Fruit fly (Drosophila melanogaster) whole organism, embryonic: Measurements from ENCODE around the gene hiro.

ENCODE experiments used
- Asciz ChIP-seq: fragments of 200-800 bp; sonication (Bioruptor generic); optimal IDR thresholded peaks from 2 replicates; lab custom pipeline; 2017; ENCODE audit warnings: missing biosample characterization, mild to moderate bottlenecking, missing genetic modification characterization, missing genetic modification reagents
- Atf3 ChIP-seq: fragments of 200-800 bp; sonication (Bioruptor generic); optimal IDR thresholded peaks from 3 replicates; lab custom pipeline; 2016; ENCODE audit warnings: missing biosample characterization, missing genetic modification characterization
- Atf6 ChIP-seq: fragments of 200-800 bp; sonication (Bioruptor generic); IDR thresholded peaks from 2 replicates; pipeline ENCODE4 v1.3.6; 2022; ENCODE audit warnings: missing biosample characterization, missing genetic modification characterization
- BtbVII ChIP-seq: fragments of 200-800 bp; sonication (Bioruptor generic); optimal IDR thresholded peaks from 3 replicates; lab custom pipeline; 2017; ENCODE audit warnings: missing biosample characterization, mild to moderate bottlenecking, missing genetic modification characterization
- CG10979 ChIP-seq: fragments of 200-800 bp; sonication (Bioruptor generic); optimal IDR thresholded peaks from 2 replicates; lab custom pipeline; 2018; ENCODE audit warnings: missing biosample characterization, mild to moderate bottlenecking, missing genetic modification characterization, moderate library complexity
- CG11247 ChIP-seq: fragments of 200-800 bp; sonication (Bioruptor generic); IDR thresholded peaks from 2 replicates; pipeline ENCODE4 v1.3.6; 2022; ENCODE audit warnings: missing biosample characterization, missing genetic modification characterization
- CG12155 ChIP-seq: fragments of 200-800 bp; sonication (Bioruptor generic); optimal IDR thresholded peaks from 3 replicates; lab custom pipeline; 2016; ENCODE audit warnings: missing biosample characterization, missing genetic modification characterization
- CG1233 ChIP-seq: fragments of 200-800 bp; sonication (Bioruptor generic); optimal IDR thresholded peaks from 4 replicates; lab custom pipeline; 2018; ENCODE audit warnings: missing biosample characterization, mild to moderate bottlenecking, missing genetic modification characterization
- CG14667 ChIP-seq: fragments of 200-800 bp; sonication (Bioruptor generic); IDR thresholded peaks from 2 replicates; pipeline ENCODE4 v1.3.6; 2022; ENCODE audit warnings: missing biosample characterization, missing genetic modification characterization
- CG17385 ChIP-seq: fragments of 200-800 bp; sonication (Bioruptor generic); optimal IDR thresholded peaks from 3 replicates; lab custom pipeline; 2018; ENCODE audit warnings: missing biosample characterization, mild to moderate bottlenecking, missing genetic modification characterization
- CG3163 ChIP-seq: fragments of 200-800 bp; sonication (Bioruptor generic); optimal IDR thresholded peaks from 3 replicates; lab custom pipeline; 2016; ENCODE audit warnings: missing biosample characterization, missing genetic modification characterization
- CG3995 ChIP-seq: fragments of 200-800 bp; sonication (Bioruptor generic); optimal IDR thresholded peaks from 3 replicates; lab custom pipeline; 2016; ENCODE audit warnings: missing biosample characterization, missing genetic modification characterization
- CG42726 ChIP-seq: fragments of 200-800 bp; sonication (Bioruptor generic); IDR thresholded peaks from 2 replicates; pipeline ENCODE4 v1.3.6; 2022; ENCODE audit warnings: missing biosample characterization, missing genetic modification characterization; ENCODE audit not compliant: partially characterized antibody
- CG6813 ChIP-seq: fragments of 200-800 bp; sonication (Bioruptor generic); optimal IDR thresholded peaks from 2 replicates; lab custom pipeline; 2017; ENCODE audit warnings: missing biosample characterization, missing genetic modification characterization, mild to moderate bottlenecking, moderate library complexity, missing genetic modification reagents
- CG7357 ChIP-seq: fragments of 200-800 bp; sonication (Bioruptor generic); IDR thresholded peaks from 3 replicates; pipeline ENCODE4 v1.3.6; 2022; ENCODE audit warnings: missing biosample characterization, missing genetic modification characterization
- CG7963 ChIP-seq: fragments of 200-800 bp; sonication (Bioruptor generic); IDR thresholded peaks from 3 replicates; pipeline ENCODE4 v1.3.6; 2022; ENCODE audit warnings: missing biosample characterization, missing genetic modification characterization; ENCODE audit not compliant: partially characterized antibody
- CG8089 ChIP-seq: fragments of 200-800 bp; sonication (Bioruptor generic); optimal IDR thresholded peaks from 3 replicates; lab custom pipeline; 2016; ENCODE audit warnings: missing biosample characterization, missing genetic modification characterization
- Dip3 ChIP-seq: fragments of 200-800 bp; sonication (Bioruptor generic); optimal IDR thresholded peaks from 3 replicates; lab custom pipeline; 2016; ENCODE audit warnings: missing biosample characterization, missing genetic modification characterization
- E2f2 ChIP-seq: fragments of 200-800 bp; sonication (Bioruptor generic); IDR thresholded peaks from 2 replicates; pipeline ENCODE4 v1.3.6; 2022; ENCODE audit warnings: missing biosample characterization, missing genetic modification characterization
- Hr3 ChIP-seq: fragments of 200-800 bp; sonication (Bioruptor generic); optimal IDR thresholded peaks from 3 replicates; lab custom pipeline; 2016; ENCODE audit warnings: missing biosample characterization, missing genetic modification characterization
- Mad ChIP-seq: fragments of 200-800 bp; sonication (Bioruptor generic); optimal IDR thresholded peaks from 2 replicates; lab custom pipeline; 2016; ENCODE audit warnings: missing biosample characterization, missing genetic modification characterization
- Meics ChIP-seq: fragments of 200-800 bp; sonication (Bioruptor generic); optimal IDR thresholded peaks from 2 replicates; lab custom pipeline; 2017; ENCODE audit warnings: missing biosample characterization, mild to moderate bottlenecking, missing genetic modification characterization
- Mrtf ChIP-seq: fragments of 200-800 bp; sonication (Bioruptor generic); IDR thresholded peaks from 3 replicates; pipeline ENCODE4 v1.3.6; 2022; ENCODE audit warnings: missing biosample characterization, missing genetic modification characterization
- Six4 ChIP-seq: fragments of 200-800 bp; sonication (Bioruptor generic); optimal IDR thresholded peaks from 2 replicates; lab custom pipeline; 2016; ENCODE audit warnings: missing biosample characterization, missing genetic modification characterization
- Sox102F ChIP-seq: fragments of 200-800 bp; sonication (Bioruptor generic); optimal IDR thresholded peaks from 2 replicates; lab custom pipeline; 2018; ENCODE audit warnings: missing biosample characterization, mild to moderate bottlenecking, missing genetic modification characterization, moderate library complexity
- Spps ChIP-seq: fragments of 200-800 bp; sonication (Bioruptor generic); optimal IDR thresholded peaks from 2 replicates; lab custom pipeline; 2018; ENCODE audit warnings: missing biosample characterization, mild to moderate bottlenecking, missing genetic modification characterization
- TFAM ChIP-seq: fragments of 200-800 bp; sonication (Bioruptor generic); optimal IDR thresholded peaks from 2 replicates; lab custom pipeline; 2017; ENCODE audit warnings: missing biosample characterization, missing genetic modification characterization, inconsistent platforms
- Tbp ChIP-seq: fragments of >200 bp; optimal IDR thresholded peaks from 2 replicates; lab custom pipeline; 2018; ENCODE audit warnings: missing biosample characterization, missing genetic modification characterization
- abd-A ChIP-seq: fragments of 200-800 bp; sonication (Bioruptor generic); optimal IDR thresholded peaks from 3 replicates; lab custom pipeline; 2019; ENCODE audit warnings: missing biosample characterization, mild to moderate bottlenecking, missing genetic modification characterization, moderate library complexity
- bbx ChIP-seq: fragments of 200-800 bp; sonication (Bioruptor generic); IDR thresholded peaks from 2 replicates; pipeline ENCODE4 v1.3.6; 2022; ENCODE audit warnings: missing biosample characterization, missing genetic modification characterization; ENCODE audit not compliant: partially characterized antibody
- dimm ChIP-seq: fragments of 200-800 bp; sonication (Bioruptor generic); IDR thresholded peaks from 2 replicates; pipeline ENCODE4 v1.3.6; 2022; ENCODE audit warnings: missing biosample characterization, missing genetic modification characterization
- ems ChIP-seq: fragments of 200-800 bp; sonication (Bioruptor generic); optimal IDR thresholded peaks from 3 replicates; lab custom pipeline; 2016; ENCODE audit warnings: missing biosample characterization, missing genetic modification characterization
- grn ChIP-seq: fragments of 200-800 bp; sonication (Bioruptor generic); optimal IDR thresholded peaks from 3 replicates; lab custom pipeline; 2017; ENCODE audit warnings: missing biosample characterization, missing genetic modification characterization
- gsb ChIP-seq: fragments of 200-800 bp; sonication (Bioruptor generic); IDR thresholded peaks from 2 replicates; pipeline ENCODE4 v1.3.6; 2022; ENCODE audit warnings: missing biosample characterization, missing genetic modification characterization
- luna ChIP-seq: fragments of 200-800 bp; sonication (Bioruptor generic); optimal IDR thresholded peaks from 2 replicates; lab custom pipeline; 2016; ENCODE audit warnings: missing biosample characterization, missing genetic modification characterization
- mam ChIP-seq: fragments of 200-800 bp; sonication (Bioruptor generic); optimal IDR thresholded peaks from 3 replicates; lab custom pipeline; 2016; ENCODE audit warnings: missing biosample characterization, missing genetic modification characterization
- nerfin-2 ChIP-seq: fragments of 200-800 bp; sonication (Bioruptor generic); IDR thresholded peaks from 2 replicates; pipeline ENCODE4 v1.3.6; 2022; ENCODE audit warnings: missing biosample characterization, missing genetic modification characterization; ENCODE audit not compliant: partially characterized antibody
- odd ChIP-seq: fragments of 200-800 bp; sonication (Bioruptor generic); optimal IDR thresholded peaks from 2 replicates; lab custom pipeline; 2017; ENCODE audit warnings: missing biosample characterization, mild to moderate bottlenecking, missing genetic modification characterization
- pan ChIP-seq, 4 experiments: fragments of >200 bp in 3 of 4; fragments of 200-800 bp in 1 of 4; sonication (Bioruptor generic) in 1 of 4; optimal IDR thresholded peaks in 3 of 4; IDR thresholded peaks in 1 of 4; 2 replicates each; pipeline versions ENCODE4 v1.3.6 to Lab custom; 2017 to 2022; ENCODE audit warnings: missing biosample characterization in 2 of 4, missing genetic modification characterization in 2 of 4, mixed read lengths in 1 of 4
- phol ChIP-seq: fragments of 200-800 bp; sonication (Bioruptor generic); optimal IDR thresholded peaks from 3 replicates; lab custom pipeline; 2018; ENCODE audit warnings: missing biosample characterization, mild to moderate bottlenecking, missing genetic modification characterization, moderate library complexity
- pum ChIP-seq: fragments of 200-800 bp; sonication (Bioruptor generic); optimal IDR thresholded peaks from 2 replicates; lab custom pipeline; 2016; ENCODE audit warnings: missing biosample characterization, missing genetic modification characterization
- pzg ChIP-seq: fragments of 200-800 bp; sonication (Bioruptor generic); optimal IDR thresholded peaks from 3 replicates; lab custom pipeline; 2018; ENCODE audit warnings: missing biosample characterization, mild to moderate bottlenecking, missing genetic modification characterization, moderate library complexity
- rib ChIP-seq: fragments of 200-800 bp; sonication (Bioruptor generic); IDR thresholded peaks from 2 replicates; pipeline ENCODE4 v1.3.6; 2022; ENCODE audit warnings: missing biosample characterization, missing genetic modification characterization
- salm ChIP-seq: fragments of 200-800 bp; sonication (Bioruptor generic); optimal IDR thresholded peaks from 2 replicates; lab custom pipeline; 2018; ENCODE audit warnings: missing biosample characterization, mild to moderate bottlenecking, missing genetic modification characterization
- sim ChIP-seq: fragments of 200-800 bp; sonication (Bioruptor generic); IDR thresholded peaks from 2 replicates; pipeline ENCODE4 v1.3.6; 2022; ENCODE audit warnings: missing biosample characterization, missing genetic modification characterization
- tio ChIP-seq: fragments of 200-800 bp; sonication (Bioruptor generic); optimal IDR thresholded peaks from 2 replicates; lab custom pipeline; 2017; ENCODE audit warnings: missing biosample characterization, missing genetic modification characterization, inconsistent platforms
- ttk ChIP-seq: fragments of 200-800 bp; sonication (Bioruptor generic); IDR thresholded peaks from 2 replicates; pipeline ENCODE4 v2.1.2; 2022; ENCODE audit warnings: missing biosample characterization, missing genetic modification characterization
- tup ChIP-seq: fragments of 200-800 bp; sonication (Bioruptor generic); optimal IDR thresholded peaks from 2 replicates; lab custom pipeline; 2016; ENCODE audit warnings: missing biosample characterization, mild to moderate bottlenecking, missing genetic modification characterization, moderate library complexity
- vnd ChIP-seq: fragments of 200-800 bp; sonication (Bioruptor generic); IDR thresholded peaks from 3 replicates; pipeline ENCODE4 v1.3.6; 2022; ENCODE audit warnings: missing biosample characterization, missing genetic modification characterization; ENCODE audit not compliant: partially characterized antibody

Gene hiro

DNA sequence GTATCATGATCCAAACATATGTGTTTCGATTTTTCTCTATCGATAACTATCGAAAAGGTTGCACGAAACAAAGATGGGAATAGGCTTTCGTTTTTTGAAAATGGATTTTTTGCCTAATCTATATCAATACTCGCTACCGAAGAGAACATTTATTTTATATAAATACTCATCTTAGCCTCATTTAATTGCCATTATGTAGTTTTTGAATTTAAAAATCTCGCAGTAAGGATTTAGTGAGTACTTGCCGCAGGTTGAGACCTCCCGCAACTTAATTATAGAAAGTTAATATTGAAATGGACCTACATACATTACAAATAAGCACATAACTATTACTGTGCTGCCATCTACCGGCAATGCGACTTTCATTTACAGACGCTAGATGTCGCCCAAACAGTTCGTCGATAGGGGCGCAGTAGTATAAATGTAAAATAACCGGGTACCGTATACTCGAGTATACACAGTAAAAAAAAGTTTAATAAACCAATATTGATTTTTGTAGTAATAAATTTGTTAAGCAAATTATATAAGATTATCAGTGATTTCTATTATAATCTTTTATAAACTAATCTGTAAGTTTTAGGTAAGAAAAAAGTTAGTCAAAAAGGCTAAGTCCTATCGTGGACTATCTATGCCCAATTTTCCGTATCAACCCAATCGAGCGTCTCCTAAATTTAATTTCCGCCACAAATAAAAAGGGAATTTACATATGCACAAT is 24.2 kb upstream of the hiro start, which contains the start of gene CG13896 (continued):
- TF ChIP-seq Atf3 (peak; percentile 79), Dip3 (GFP tag; lab: Kevin White, UChicago) (peak; percentile 82), ttk (GFP tag; lab: Robert Waterston, UW) (peak; percentile 85), dimm (GFP tag; lab: Robert Waterston, UW) (no peak), salm (tag; lab: Kevin White, UChicago) (peak; percentile 26), nerfin-2 (peak; percentile 45; the same call in 1 of the 2 replicates), Asciz (peak; percentile 63), Sox102F (GFP tag; lab: Kevin White, UChicago) (peak; percentile 87), pan (optimal IDR thresholded peaks at IDR 0.05; lab: Kevin White, UChicago) (no peak), pan (GFP tag; optimal IDR thresholded peaks at IDR 0.05 in 1 of 2, IDR thresholded peaks at IDR 0.05 in 1 of 2) (peak in 1 of 2 experiments; percentile 86), CG11247 (peak; percentile 95), gsb (peak; percentile 65), grn (peak; percentile 63), CG7357 (GFP tag; lab: Robert Waterston, UW) (peak; percentile 68; the same call in 2 of the 3 replicates), Hr3 (GFP tag; lab: Kevin White, UChicago) (peak; percentile 93), CG3995 (GFP tag; lab: Kevin White, UChicago) (peak; percentile 9), pzg (peak; percentile 49), Atf6 (GFP tag; lab: Robert Waterston, UW) (peak; percentile 66), Mrtf (GFP tag; lab: Robert Waterston, UW) (peak; percentile 93), CG12155 (peak; percentile 89), E2f2 (peak; percentile 65), CG14667 (GFP tag; lab: Robert Waterston, UW) (peak; percentile 90), CG7963 (no peak), CG3163 (GFP tag; lab: Kevin White, UChicago) (peak; percentile 80), tio (GFP tag; lab: Kevin White, UChicago) (peak; percentile 84), phol (peak; percentile 76), CG1233 (peak; percentile 82), ems (GFP tag; lab: Kevin White, UChicago) (peak; percentile 78), luna (GFP tag; lab: Kevin White, UChicago) (peak; percentile 71), TFAM (peak; percentile 22), abd-A (peak; percentile 67), odd (peak; percentile 62), BtbVII (peak; percentile 66), Six4 (peak; percentile 67), Tbp (GFP tag; lab: Kevin White, UChicago) (peak; percentile 37), Mad (peak; percentile 89), CG17385 (GFP tag; lab: Kevin White, UChicago) (peak; percentile 64), tup (GFP tag; lab: Kevin White, UChicago) (peak; percentile 79), bbx (GFP tag; lab: Robert Waterston, UW) (peak; percentile 70), Meics (peak; percentile 88), CG6813 (GFP tag; lab: Kevin White, UChicago) (peak; percentile 78), pum (GFP tag; lab: Kevin White, UChicago) (peak; percentile 93), CG42726 (GFP tag; lab: Robert Waterston, UW) (peak; percentile 74), rib (GFP tag; lab: Robert Waterston, UW) (no peak), CG8089 (peak; percentile 95), sim (no peak), mam (GFP tag; lab: Kevin White, UChicago) (peak; percentile 90), vnd (GFP tag; lab: Robert Waterston, UW) (peak; percentile 58; the same call in 2 of the 3 replicates), Spps (tag; lab: Kevin White, UChicago) (peak; percentile 64), CG10979 (peak; percentile 80)
